Worm (Caenorhabditis elegans): Measurements from ENCODE around the gene F17A9.5.

DNA sequence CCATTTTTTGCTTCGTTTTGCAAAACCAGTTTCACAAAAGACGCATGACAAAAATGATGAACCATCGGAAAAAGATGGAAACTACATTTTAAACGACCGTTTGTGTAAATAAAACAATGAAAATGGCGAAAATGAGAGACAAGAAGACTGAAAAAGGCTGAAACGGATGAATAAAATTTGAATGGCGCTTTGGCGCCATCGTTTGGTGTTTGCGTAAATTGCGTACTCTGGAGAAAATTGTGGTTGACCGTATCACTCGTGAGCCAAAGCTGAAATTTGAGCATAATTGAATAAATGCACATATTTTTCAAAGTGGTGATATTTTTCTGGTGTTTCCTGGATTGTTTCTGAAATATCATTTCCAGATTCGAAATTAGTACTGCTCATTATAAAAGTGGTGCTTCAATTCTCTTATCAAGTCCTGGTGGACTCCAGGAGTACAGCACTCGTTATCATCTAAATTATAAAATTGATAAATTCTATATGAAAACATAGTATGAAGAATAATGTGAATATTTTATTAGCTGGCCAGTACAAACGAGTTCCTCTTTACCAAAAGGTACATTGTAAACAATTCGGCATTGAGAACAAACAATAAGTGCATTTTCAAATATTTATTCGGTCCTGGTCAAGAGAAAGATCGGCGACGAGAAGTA is 11.4 kb downstream of the F17A9.5 start:
- no peak for TF ChIP-seq ceh-13 (GFP tag; optimal IDR thresholded peaks at IDR 0.05)
- TF ChIP-seq tra-4 (tag; optimal IDR thresholded peaks at IDR 0.05), result no peak
- no peak for TF ChIP-seq tbx-37 (GFP tag; conservative IDR thresholded peaks at IDR 0.05)
- no peak for TF ChIP-seq ama-1 (optimal IDR thresholded peaks at IDR 0.05)
- no peak for TF ChIP-seq pes-1 (GFP tag; IDR thresholded peaks at IDR 0.05)
- no peak for TF ChIP-seq tbx-11 (GFP tag; IDR thresholded peaks at IDR 0.05)
- no peak for TF ChIP-seq aly-1 (tag; optimal IDR thresholded peaks at IDR 0.05)
- TF ChIP-seq flt-1 (GFP tag; IDR thresholded peaks at IDR 0.05), result no peak
- no peak for TF ChIP-seq sea-1 (GFP tag; conservative IDR thresholded peaks at IDR 0.05)
